Worm (Caenorhabditis elegans) whole organism, midembryonic: Measurements from ENCODE around the gene fbxa-81.

Experiments
- flt-1 ChIP-seq: fragments of 200-800 bp; sonication (Bioruptor generic); IDR thresholded peaks from 2 replicates; pipeline ENCODE4 v1.3.6; 2022; ENCODE audit warnings: missing genetic modification characterization, missing compliant biosample characterization
- ref-1 ChIP-seq: fragments of 200-800 bp; sonication (Bioruptor generic); conservative IDR thresholded peaks from 2 replicates; pipeline ENCODE4 v1.3.6; 2022; ENCODE audit warnings: missing genetic modification reagents, missing genetic modification characterization, missing compliant biosample characterization
- tab-1 ChIP-seq: fragments of 200-800 bp; sonication (Bioruptor generic); IDR thresholded peaks from 2 replicates; pipeline ENCODE4 v1.3.6; 2022; ENCODE audit warnings: missing genetic modification characterization, missing compliant biosample characterization

DNA sequence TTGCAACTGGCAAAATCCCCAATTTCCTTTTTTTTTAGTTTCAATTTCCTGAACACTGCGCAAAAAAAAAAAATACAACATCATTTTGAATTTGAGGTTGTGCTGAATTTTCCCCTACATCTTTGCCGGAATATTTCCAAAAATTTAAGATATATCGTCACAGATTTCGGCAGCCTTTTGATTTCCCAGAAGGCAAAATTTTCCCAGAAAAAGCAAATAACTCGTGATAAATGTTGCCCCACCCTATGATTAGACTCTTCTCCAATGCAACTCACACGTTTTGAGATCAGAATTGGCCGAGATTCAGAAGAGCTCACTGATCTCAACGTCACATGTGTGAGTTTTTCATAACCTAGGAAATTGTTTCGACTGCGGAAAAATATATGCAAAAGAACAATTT lies 49.5 kb downstream of the fbxa-81 start:
- TF ChIP-seq tab-1, result no peak
- TF ChIP-seq flt-1 (GFP tag; lab: Robert Waterston, UW), result no peak
- TF ChIP-seq ref-1 (GFP tag; lab: Robert Waterston, UW), result no peak
